Worm (Caenorhabditis elegans): Measurements from ENCODE around the gene K07C5.2.

DNA sequence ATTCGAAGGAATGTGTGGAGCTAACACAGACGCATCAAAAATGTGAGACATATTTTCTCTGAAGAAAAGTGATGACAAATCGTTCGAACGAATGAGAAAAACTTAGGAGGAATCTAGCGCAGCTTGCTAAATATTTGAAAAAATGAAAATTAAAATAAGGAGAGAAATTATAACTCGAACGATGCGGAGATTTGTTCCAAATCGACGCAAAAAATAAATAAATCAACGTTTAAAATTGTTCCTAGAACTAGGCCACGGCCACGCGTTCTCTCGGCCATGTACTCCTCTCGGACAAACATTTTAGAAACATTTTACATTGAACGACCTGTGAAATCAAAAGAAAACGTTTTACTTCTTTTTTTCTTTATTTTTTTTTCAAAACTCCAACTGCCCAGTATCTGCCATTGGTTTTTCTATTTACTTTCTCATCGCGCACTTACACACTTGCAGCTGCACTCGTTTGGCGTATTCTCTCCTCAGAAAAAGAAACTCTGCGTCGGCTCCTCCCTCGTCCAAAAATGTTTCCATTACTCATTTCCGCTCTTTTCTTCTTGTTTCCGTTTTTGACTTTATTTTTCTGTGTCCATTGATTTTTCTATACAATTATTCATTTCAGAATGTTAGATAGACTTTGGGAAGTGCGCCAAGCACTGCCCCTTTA lies 19.1 kb upstream of the K07C5.2 start, which contains the start of the genes gna-1 and B0024.13:
- TF ChIP-seq dao-5 (tag; optimal IDR thresholded peaks at IDR 0.05) (no peak), him-1 (tag; optimal IDR thresholded peaks at IDR 0.05) (no peak)

Data from whole organism, L4/young adult.